Worm (Caenorhabditis elegans): Measurements from ENCODE around the gene F53F1.4.

Gene F53F1.4

ce11 chrV:13369663-13370062 is 41.2 kb upstream of the F53F1.4 start:
- no peak for TF ChIP-seq mls-2 (tag; optimal IDR thresholded peaks at IDR 0.05)
- TF ChIP-seq ces-1 (GFP tag; optimal IDR thresholded peaks at IDR 0.05) = no peak
- no peak for TF ChIP-seq unc-62 (GFP tag; optimal IDR thresholded peaks at IDR 0.05)
- TF ChIP-seq nhr-237 (tag; optimal IDR thresholded peaks at IDR 0.05) = no peak
- TF ChIP-seq drap-1 (GFP tag; optimal IDR thresholded peaks at IDR 0.05) = no peak
- no peak for TF ChIP-seq ceh-83 (GFP tag; optimal IDR thresholded peaks at IDR 0.05)
- no peak for TF ChIP-seq lin-32 (GFP tag; optimal IDR thresholded peaks at IDR 0.05)
- no peak for TF ChIP-seq ceh-43 (GFP tag; optimal IDR thresholded peaks at IDR 0.05)
- no peak for TF ChIP-seq unc-120 (tag; optimal IDR thresholded peaks at IDR 0.05; ENCODE audit: poor library complexity, severe bottlenecking)
- TF ChIP-seq unc-39 (tag; optimal IDR thresholded peaks at IDR 0.05) = no peak
- no peak for TF ChIP-seq ham-2 (GFP tag; optimal IDR thresholded peaks at IDR 0.05)
- no peak for TF ChIP-seq snpc-4 (tag; optimal IDR thresholded peaks at IDR 0.05)
- TF ChIP-seq pha-4 (tag; optimal IDR thresholded peaks at IDR 0.05) = no peak
- TF ChIP-seq elt-1 (tag; optimal IDR thresholded peaks at IDR 0.05; ENCODE audit: borderline replicate concordance, insufficient read depth) = no peak
- no peak for TF ChIP-seq nhr-12 (tag; optimal IDR thresholded peaks at IDR 0.05)
- no peak for TF ChIP-seq blmp-1 (tag; optimal IDR thresholded peaks at IDR 0.05)
- TF ChIP-seq nhr-76 (tag; optimal IDR thresholded peaks at IDR 0.05) = no peak
- TF ChIP-seq hlh-1 (tag; optimal IDR thresholded peaks at IDR 0.05) = no peak
- no peak for TF ChIP-seq sem-2 (GFP tag; optimal IDR thresholded peaks at IDR 0.05)

DNA sequence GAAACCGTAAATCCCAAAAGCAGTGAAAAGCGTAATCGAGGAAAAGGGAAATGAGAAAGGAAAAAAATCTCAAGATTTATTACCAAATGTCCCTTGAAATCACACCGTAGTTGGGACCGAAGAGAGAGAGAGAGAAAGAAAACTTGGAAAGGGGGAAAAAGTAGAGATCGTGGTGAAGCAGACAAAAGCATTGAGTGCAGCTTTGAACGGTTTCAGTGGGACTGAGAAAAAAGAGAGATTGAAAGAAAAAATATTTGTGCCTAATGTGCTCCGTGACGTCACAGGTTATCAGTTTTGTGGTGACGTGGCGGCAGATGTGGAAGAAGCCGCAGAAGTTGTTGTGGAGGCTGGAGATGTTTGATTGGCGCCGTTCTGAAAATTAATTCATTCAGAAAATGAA is 40.6 kb upstream of the F53F1.4 start:
- no peak for TF ChIP-seq elt-1 (tag; optimal IDR thresholded peaks at IDR 0.05; ENCODE audit: borderline replicate concordance, insufficient read depth)
- no peak for TF ChIP-seq nhr-237 (tag; optimal IDR thresholded peaks at IDR 0.05)
- TF ChIP-seq M03D4.4 (tag; optimal IDR thresholded peaks at IDR 0.05) = no peak
- no peak for TF ChIP-seq nhr-76 (tag; optimal IDR thresholded peaks at IDR 0.05)
- TF ChIP-seq nhr-28 (tag; optimal IDR thresholded peaks at IDR 0.05) = no peak
- no peak for TF ChIP-seq lin-13 (tag; optimal IDR thresholded peaks at IDR 0.05)

DNA sequence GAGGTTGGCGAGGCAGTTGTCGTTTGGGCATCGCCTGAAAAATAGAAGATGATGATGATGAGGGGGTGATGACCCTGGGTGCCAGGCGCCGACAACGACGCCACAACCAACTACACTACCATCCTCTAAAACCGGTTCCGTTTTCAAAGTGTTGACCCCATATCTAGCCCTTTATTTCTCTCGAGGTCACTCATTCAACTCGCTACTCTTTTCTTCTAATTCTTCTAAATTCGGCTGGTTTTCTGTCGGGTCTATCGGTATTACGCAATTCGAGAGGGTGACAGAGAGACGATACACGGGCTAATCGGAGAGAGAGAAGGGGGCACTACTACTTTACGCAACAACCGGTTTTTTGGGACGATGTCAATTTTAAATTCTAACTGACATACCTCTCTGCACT is 39.5 kb upstream of the F53F1.4 start:
- TF ChIP-seq ceh-83 (GFP tag; optimal IDR thresholded peaks at IDR 0.05) (no peak), nhr-2 (tag; optimal IDR thresholded peaks at IDR 0.05) (peak; percentile 20), zip-8 (tag; optimal IDR thresholded peaks at IDR 0.05) (peak; percentile 86), unc-62 (GFP tag; optimal IDR thresholded peaks at IDR 0.05) (peak; percentile 7)

DNA sequence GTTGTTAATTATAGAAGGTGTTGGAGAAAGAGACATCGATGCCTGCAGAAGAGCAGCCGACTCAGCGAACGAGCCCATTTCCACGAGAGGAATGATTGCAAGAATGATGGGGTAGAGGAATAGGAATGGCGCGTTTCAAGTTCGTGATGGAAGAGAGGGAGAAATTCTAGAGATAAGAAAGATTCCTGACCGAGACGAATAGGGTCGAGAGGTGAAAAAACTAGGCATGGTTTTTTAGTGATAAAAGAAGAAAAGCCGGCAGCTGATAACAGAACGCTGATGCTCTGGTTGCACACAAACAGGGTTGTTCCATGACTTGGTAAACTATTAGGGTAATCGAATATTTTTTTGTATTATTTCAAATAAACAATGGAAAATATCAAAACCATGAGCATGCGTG is 38.1 kb upstream of the F53F1.4 start:
- TF ChIP-seq nhr-237 (tag; optimal IDR thresholded peaks at IDR 0.05) = no peak
- no peak for TF ChIP-seq nhr-12 (tag; optimal IDR thresholded peaks at IDR 0.05)
- no peak for TF ChIP-seq ham-2 (GFP tag; optimal IDR thresholded peaks at IDR 0.05)
- no peak for TF ChIP-seq lin-32 (GFP tag; optimal IDR thresholded peaks at IDR 0.05)
- no peak for TF ChIP-seq zip-8 (tag; optimal IDR thresholded peaks at IDR 0.05)
- no peak for TF ChIP-seq mab-5 (tag; optimal IDR thresholded peaks at IDR 0.05)
- TF ChIP-seq elt-3 (tag; optimal IDR thresholded peaks at IDR 0.05) = no peak
- TF ChIP-seq flh-1 (GFP tag; optimal IDR thresholded peaks at IDR 0.05) = no peak
- TF ChIP-seq mls-2 (tag; optimal IDR thresholded peaks at IDR 0.05) = no peak
- TF ChIP-seq ceh-83 (GFP tag; optimal IDR thresholded peaks at IDR 0.05) = no peak
- TF ChIP-seq nhr-2 (tag; optimal IDR thresholded peaks at IDR 0.05) = no peak
- no peak for TF ChIP-seq nhr-28 (tag; optimal IDR thresholded peaks at IDR 0.05)
- TF ChIP-seq pha-4 (tag; optimal IDR thresholded peaks at IDR 0.05) = no peak
- no peak for TF ChIP-seq lin-13 (tag; optimal IDR thresholded peaks at IDR 0.05)
- TF ChIP-seq unc-62 (GFP tag; optimal IDR thresholded peaks at IDR 0.05) = no peak

- TF ChIP-seq flh-1 (GFP tag; optimal IDR thresholded peaks at IDR 0.05) (no peak), mls-2 (tag; optimal IDR thresholded peaks at IDR 0.05) (no peak), nhr-76 (tag; optimal IDR thresholded peaks at IDR 0.05) (no peak), nhr-237 (tag; optimal IDR thresholded peaks at IDR 0.05) (no peak), cnd-1 (tag; optimal IDR thresholded peaks at IDR 0.05) (no peak), hlh-1 (tag; optimal IDR thresholded peaks at IDR 0.05) (no peak), snpc-4 (tag; optimal IDR thresholded peaks at IDR 0.05) (no peak), mep-1 (tag; optimal IDR thresholded peaks at IDR 0.05) (no peak), elt-1 (tag; optimal IDR thresholded peaks at IDR 0.05; ENCODE audit: borderline replicate concordance, insufficient read depth) (no peak), bed-3 (GFP tag; optimal IDR thresholded peaks at IDR 0.05) (no peak), nhr-28 (tag; optimal IDR thresholded peaks at IDR 0.05) (no peak), zip-8 (tag; optimal IDR thresholded peaks at IDR 0.05) (no peak), lin-13 (tag; optimal IDR thresholded peaks at IDR 0.05) (no peak)
These were observed 37.2 kb upstream of the F53F1.4 start for ce11 chrV:13373643-13374042.
